Fruit fly (Drosophila melanogaster): Measurements from ENCODE around the gene CG18788.

Gene CG18788

dm6 chr2L:12005436-12006396, 28.3 kb upstream of the CG18788 start:
- TF ChIP-seq Sp1 (GFP tag; optimal IDR thresholded peaks at IDR 0.05) = peak; percentile 27
- peak; percentile 5 for TF ChIP-seq psq (GFP tag; optimal IDR thresholded peaks at IDR 0.05)
- TF ChIP-seq fru (GFP tag; optimal IDR thresholded peaks at IDR 0.05) = peak; percentile 23
- no peak for TF ChIP-seq sv (GFP tag; optimal IDR thresholded peaks at IDR 0.05)
- no peak for TF ChIP-seq CG32264 (GFP tag; optimal IDR thresholded peaks at IDR 0.05)
- TF ChIP-seq tai (GFP tag; optimal IDR thresholded peaks at IDR 0.05) = no peak
- no peak for TF ChIP-seq Dif (GFP tag; optimal IDR thresholded peaks at IDR 0.05; ENCODE audit: partially characterized antibody)
- TF ChIP-seq brk (GFP tag; optimal IDR thresholded peaks at IDR 0.05) = no peak
- no peak for TF ChIP-seq foxo (GFP tag; optimal IDR thresholded peaks at IDR 0.05)
- peak; percentile 59 to 62 for TF ChIP-seq dl (GFP tag; optimal IDR thresholded peaks at IDR 0.05; ENCODE audit: insufficient read depth in 1 of 2, partially characterized antibody in 2 of 2)
- TF ChIP-seq Hr83 (GFP tag; optimal IDR thresholded peaks at IDR 0.05; ENCODE audit: poor library complexity, severe bottlenecking) = no peak
- no peak for TF ChIP-seq jim (GFP tag; optimal IDR thresholded peaks at IDR 0.05)
- TF ChIP-seq pan (optimal IDR thresholded peaks at IDR 0.05) = no peak
- no peak for TF ChIP-seq Rel (GFP tag; optimal IDR thresholded peaks at IDR 0.05)
- peak; percentile 100 for TF ChIP-seq Rel (tag; optimal IDR thresholded peaks at IDR 0.05)
- no peak for TF ChIP-seq Hnf4 (GFP tag; optimal IDR thresholded peaks at IDR 0.05)
- TF ChIP-seq br (GFP tag; optimal IDR thresholded peaks at IDR 0.05) = peak; percentile 59
- TF ChIP-seq ey (GFP tag; optimal IDR thresholded peaks at IDR 0.05) = no peak
- TF ChIP-seq usp (GFP tag; optimal IDR thresholded peaks at IDR 0.05) = no peak
- TF ChIP-seq dmrt93B (GFP tag; optimal IDR thresholded peaks at IDR 0.05) = no peak
- TF ChIP-seq lola (GFP tag; optimal IDR thresholded peaks at IDR 0.05) = no peak
- TF ChIP-seq CrebA (GFP tag; optimal IDR thresholded peaks at IDR 0.05; ENCODE audit: borderline replicate concordance) = no peak
- TF ChIP-seq GATAd (GFP tag; optimal IDR thresholded peaks at IDR 0.05) = no peak
- no peak for TF ChIP-seq woc (GFP tag; optimal IDR thresholded peaks at IDR 0.05)
- peak; percentile 53 for TF ChIP-seq sage (GFP tag; optimal IDR thresholded peaks at IDR 0.05)
- no peak for TF ChIP-seq OdsH (GFP tag; optimal IDR thresholded peaks at IDR 0.05)
- TF ChIP-seq Dfd (GFP tag; optimal IDR thresholded peaks at IDR 0.05) = no peak
- TF ChIP-seq dsf (GFP tag; optimal IDR thresholded peaks at IDR 0.05; ENCODE audit: borderline replicate concordance) = no peak
- TF ChIP-seq Hr78 (GFP tag; optimal IDR thresholded peaks at IDR 0.05) = no peak
- no peak for TF ChIP-seq HLH106 (tag; optimal IDR thresholded peaks at IDR 0.05)
- no peak for TF ChIP-seq N (GFP tag; optimal IDR thresholded peaks at IDR 0.05)
- no peak for TF ChIP-seq Vsx2 (GFP tag; optimal IDR thresholded peaks at IDR 0.05; ENCODE audit: partially characterized antibody)
- TF ChIP-seq Mio (GFP tag; optimal IDR thresholded peaks at IDR 0.05) = no peak
- no peak for TF ChIP-seq Abd-B (GFP tag; optimal IDR thresholded peaks at IDR 0.05)
- TF ChIP-seq rgr (GFP tag; optimal IDR thresholded peaks at IDR 0.05) = peak; percentile 1
- TF ChIP-seq CG9705 (GFP tag; optimal IDR thresholded peaks at IDR 0.05) = no peak
- peak; percentile 40 for TF ChIP-seq Jra (GFP tag; optimal IDR thresholded peaks at IDR 0.05)
- no peak for TF ChIP-seq h (GFP tag; optimal IDR thresholded peaks at IDR 0.05)
- TF ChIP-seq Myc (optimal IDR thresholded peaks at IDR 0.05) = no peak

Measured in whole organism, wandering third instar larva.